Fruit fly (Drosophila melanogaster) S2 (cell line): ENCODE data around the gene CG33263.

Experiments used
- CG8478 ChIP-seq: fragments of >200 bp; optimal IDR thresholded peaks from 2 replicates; lab custom pipeline; 2018
- CTCF ChIP-seq, 2 experiments: fragments of >200 bp; optimal IDR thresholded peaks; 2 replicates each; lab custom pipeline; 2018

The CG33263 gene

DNA sequence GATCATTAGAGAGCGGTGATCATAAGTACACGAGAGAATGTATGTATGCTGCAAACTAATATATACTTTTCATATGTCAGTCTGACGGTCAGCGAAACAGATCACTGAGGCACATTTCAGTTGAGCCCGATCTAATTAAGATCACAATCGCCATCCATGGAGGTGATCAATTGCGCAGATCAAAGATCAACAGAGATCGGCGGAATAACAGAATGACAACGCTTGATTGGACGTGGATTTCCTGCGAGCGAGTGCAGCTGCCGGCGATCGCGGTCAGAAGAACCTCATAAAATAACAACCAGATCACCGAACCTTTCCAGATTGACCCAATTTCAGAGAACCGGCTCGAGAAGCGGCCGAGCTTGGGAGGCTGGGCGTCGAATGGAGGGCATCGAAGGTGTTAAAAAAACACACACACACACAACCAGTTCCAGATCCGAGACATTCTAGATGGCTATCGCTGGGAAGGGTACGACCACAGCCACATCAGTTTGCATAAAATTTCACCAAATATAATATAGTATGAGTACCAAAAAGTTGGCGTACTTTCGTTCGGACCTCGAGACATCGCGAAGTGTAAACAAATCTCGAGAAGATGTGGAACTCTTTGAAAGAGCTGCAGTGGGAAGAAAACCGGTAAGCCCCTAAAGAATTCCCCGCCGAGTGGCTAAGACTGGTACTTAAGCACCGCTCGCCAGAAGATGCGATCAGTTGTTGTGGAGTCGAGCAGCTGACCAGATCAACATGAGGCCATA lies 41.7 kb downstream of the CG33263 start, which contains the start of gene ImpL1:
Gene ImpL1, plus strand, starts transcription at position 705 of the 755 bp plus-strand sequence.
- TF ChIP-seq CG8478 (lab: Kevin White, UChicago) (no peak), CTCF (optimal IDR thresholded peaks at IDR 0.05; lab: Kevin White, UChicago) (no peak)

DNA sequence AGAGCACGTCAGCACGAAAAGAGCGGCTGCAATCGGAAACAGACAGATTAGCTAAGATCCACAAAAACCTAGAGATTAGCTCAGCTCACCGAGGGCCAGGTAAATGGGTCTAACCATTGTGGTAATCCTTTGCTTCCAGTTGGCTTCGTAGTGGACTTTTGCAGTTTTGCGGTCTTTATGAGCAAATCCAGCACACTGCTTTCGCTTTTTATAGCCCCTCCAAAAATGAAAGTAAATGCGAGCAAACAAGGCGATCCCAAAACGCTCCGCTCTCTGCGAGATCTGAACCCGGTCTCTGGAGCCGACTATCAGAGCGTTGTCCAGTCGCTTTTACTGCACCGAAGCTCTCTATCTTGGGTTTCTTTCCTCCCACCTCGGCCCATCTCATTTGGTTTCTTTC lies 42.8 kb downstream of the CG33263 start, which contains the start of gene CG14107:
Gene CG14107, minus strand, starts transcription at position 187 of the 400 bp plus-strand sequence.
- TF ChIP-seq CG8478 (lab: Kevin White, UChicago) (no peak), CTCF (optimal IDR thresholded peaks at IDR 0.05; lab: Kevin White, UChicago) (no peak)

DNA sequence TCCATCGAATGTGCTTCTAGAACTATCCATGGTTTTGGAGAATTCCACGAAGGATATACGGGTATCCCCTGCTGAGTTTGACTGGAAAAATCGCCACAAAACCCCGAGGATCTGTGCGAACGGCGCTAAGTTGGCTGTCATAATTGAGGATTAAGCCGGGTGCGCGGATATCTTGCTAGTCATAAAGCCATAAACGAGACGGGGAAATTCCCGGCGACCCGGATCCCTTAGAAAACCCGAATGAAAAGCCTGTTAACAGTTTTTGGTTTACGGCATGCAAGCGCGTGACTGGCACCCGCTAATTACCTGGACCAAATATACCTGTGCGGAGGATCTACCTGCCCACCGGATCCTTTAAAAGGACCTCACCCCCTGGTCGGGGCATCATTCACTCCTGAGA lies 45.8 kb downstream of the CG33263 start, which contains the start of gene SNCF:
Gene SNCF, plus strand, starts transcription at position 382 of the 400 bp plus-strand sequence.
- TF ChIP-seq CTCF (optimal IDR thresholded peaks at IDR 0.05; lab: Kevin White, UChicago) (no peak), CG8478 (lab: Kevin White, UChicago) (no peak)

DNA sequence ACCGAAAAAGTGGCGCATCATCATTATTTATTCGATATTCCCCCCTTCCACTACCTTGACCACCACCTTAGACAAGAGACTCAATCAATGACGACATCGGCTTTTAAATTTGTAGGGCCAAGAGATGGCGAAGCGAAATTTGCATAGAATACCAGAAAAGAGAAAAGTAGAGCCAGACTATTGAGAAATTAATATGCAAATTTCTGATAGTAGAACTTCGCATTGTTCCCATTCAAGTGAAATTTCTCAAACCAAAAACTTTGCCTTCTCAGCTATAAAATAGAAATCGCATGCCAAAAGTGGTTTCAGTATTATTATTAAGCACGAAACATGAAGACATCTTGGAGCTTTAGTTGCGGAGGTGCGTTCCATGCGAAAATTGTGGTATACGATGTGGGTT lies 46.3 kb downstream of the CG33263 start, which contains the start of gene CG14111:
Gene CG14111, plus strand, starts transcription at position 301 of the 400 bp plus-strand sequence.
- TF ChIP-seq CTCF (optimal IDR thresholded peaks at IDR 0.05; lab: Kevin White, UChicago): no peak
- no peak for TF ChIP-seq CG8478 (lab: Kevin White, UChicago)
